ENCODE assay signal across 4 fruit fly cellular contexts in genomic region chr3L:1683091-1683490, dm6.
TF ChIP-seq lines count a peak whose summit lies in the region.

No protein-coding gene starts in this region.

- no peak for TF ChIP-seq CTCF in whole organism, embryonic (GFP tag; optimal IDR thresholded peaks at IDR 0.05; lab: Kevin White, UChicago)

TF ChIP-seq in whole organism, embryonic, 481 proteins besides CTCF, POLR2A, EP300 and RAD21 (continues in another document):
- TF ChIP-seq Dp (GFP tag; optimal IDR thresholded peaks at IDR 0.05; lab: Kevin White, UChicago) (no peak), ci (GFP tag; IDR thresholded peaks at IDR 0.05; lab: Robert Waterston, UW) (no peak), Oli (tag; optimal IDR thresholded peaks at IDR 0.05; lab: Kevin White, UChicago) (no peak), ranshi (GFP tag; IDR thresholded peaks at IDR 0.05; lab: Robert Waterston, UW) (no peak), luna (GFP tag; optimal IDR thresholded peaks at IDR 0.05; lab: Kevin White, UChicago) (no peak), ATbp (GFP tag; optimal IDR thresholded peaks at IDR 0.05; lab: Kevin White, UChicago) (no peak), D19B (GFP tag; optimal IDR thresholded peaks at IDR 0.05; lab: Kevin White, UChicago) (no peak), H2.0 (GFP tag; IDR thresholded peaks at IDR 0.05; lab: Robert Waterston, UW) (no peak), ttk (GFP tag; IDR thresholded peaks at IDR 0.05; lab: Robert Waterston, UW) (peak; percentile 21; the same call in 1 of the 2 replicates), CG18764 (GFP tag; optimal IDR thresholded peaks at IDR 0.05; lab: Kevin White, UChicago) (no peak), Gsc (GFP tag; IDR thresholded peaks at IDR 0.05; lab: Robert Waterston, UW) (peak; percentile 9; the same call in 1 of the 2 replicates), Drgx (GFP tag; IDR thresholded peaks at IDR 0.05; lab: Robert Waterston, UW) (peak; percentile 52), CG32772 (GFP tag; IDR thresholded peaks at IDR 0.05; lab: Robert Waterston, UW) (no peak), CG9215 (GFP tag; IDR thresholded peaks at IDR 0.05; lab: Robert Waterston, UW) (no peak), CG17802 (tag; optimal IDR thresholded peaks at IDR 0.05; lab: Kevin White, UChicago) (no peak), CG13424 (tag; optimal IDR thresholded peaks at IDR 0.05; lab: Kevin White, UChicago) (no peak), slp2 (GFP tag; optimal IDR thresholded peaks at IDR 0.05; lab: Kevin White, UChicago) (no peak), Dll (GFP tag; IDR thresholded peaks at IDR 0.05; lab: Robert Waterston, UW; ENCODE audit: partially characterized antibody) (no peak), her (GFP tag; optimal IDR thresholded peaks at IDR 0.05; lab: Kevin White, UChicago) (no peak), MESR4 (GFP tag; optimal IDR thresholded peaks at IDR 0.05; lab: Kevin White, UChicago) (no peak), CG7556 (GFP tag; optimal IDR thresholded peaks at IDR 0.05; lab: Kevin White, UChicago) (no peak), mam (GFP tag; optimal IDR thresholded peaks at IDR 0.05; lab: Kevin White, UChicago) (no peak), CG8359 (GFP tag; optimal IDR thresholded peaks at IDR 0.05; lab: Kevin White, UChicago; ENCODE audit: borderline replicate concordance) (no peak)

TF ChIP-seq in whole organism, prepupa, 60 proteins besides CTCF, POLR2A, EP300 and RAD21 (continues in another document):
- TF ChIP-seq Met (GFP tag; optimal IDR thresholded peaks at IDR 0.05; lab: Kevin White, UChicago) (peak; percentile 69), dac (GFP tag; optimal IDR thresholded peaks at IDR 0.05; lab: Kevin White, UChicago) (no peak), fd59A (GFP tag; optimal IDR thresholded peaks at IDR 0.05; lab: Kevin White, UChicago) (peak; percentile 66), CG34406 (GFP tag; optimal IDR thresholded peaks at IDR 0.05; lab: Kevin White, UChicago) (peak; percentile 36), Hr38 (GFP tag; optimal IDR thresholded peaks at IDR 0.05; lab: Kevin White, UChicago) (no peak), CG3919 (GFP tag; optimal IDR thresholded peaks at IDR 0.05; lab: Kevin White, UChicago) (peak; percentile 58), Hr4 (GFP tag; optimal IDR thresholded peaks at IDR 0.05; lab: Kevin White, UChicago) (peak; percentile 29), CG8119 (GFP tag; IDR thresholded peaks at IDR 0.05; lab: Robert Waterston, UW) (peak; percentile 53; the same call in 1 of the 3 replicates), achi (GFP tag; optimal IDR thresholded peaks at IDR 0.05; lab: Kevin White, UChicago) (peak; percentile 50), Hr39 (GFP tag; optimal IDR thresholded peaks at IDR 0.05; lab: Kevin White, UChicago) (peak; percentile 62), CG16779 (tag; optimal IDR thresholded peaks at IDR 0.05; lab: Kevin White, UChicago) (no peak), CG6163 (GFP tag; IDR thresholded peaks at IDR 0.05; lab: Robert Waterston, UW) (peak; percentile 87), CG15336 (GFP tag; IDR thresholded peaks at IDR 0.05; lab: Robert Waterston, UW) (no peak), CG11294 (GFP tag; IDR thresholded peaks at IDR 0.05; lab: Robert Waterston, UW) (0 out of 2 replicates have a peak, but pooled peaks have one; percentile 17), Sox14 (GFP tag; optimal IDR thresholded peaks at IDR 0.05; lab: Kevin White, UChicago) (peak; percentile 55), Sox102F (GFP tag; optimal IDR thresholded peaks at IDR 0.05; lab: Kevin White, UChicago) (peak; percentile 41), esn (GFP tag; optimal IDR thresholded peaks at IDR 0.05; lab: Kevin White, UChicago) (peak; percentile 72), Ets96B (tag; optimal IDR thresholded peaks at IDR 0.05; lab: Kevin White, UChicago) (peak; percentile 73), CG6792 (GFP tag; optimal IDR thresholded peaks at IDR 0.05; lab: Kevin White, UChicago) (peak; percentile 66), Eip78C (GFP tag; lab: Kevin White, UChicago) (peak; percentile 84), Gug (GFP tag; IDR thresholded peaks at IDR 0.05; lab: Robert Waterston, UW) (peak; percentile 46; the same call in 1 of the 2 replicates), Smox (GFP tag; optimal IDR thresholded peaks at IDR 0.05; lab: Kevin White, UChicago) (peak; percentile 63), vri (GFP tag; optimal IDR thresholded peaks at IDR 0.05; lab: Kevin White, UChicago) (peak; percentile 40)

TF ChIP-seq in whole organism, pupa, 21 proteins besides CTCF, POLR2A, EP300 and RAD21:
- TF ChIP-seq rn (GFP tag; IDR thresholded peaks at IDR 0.05; lab: Robert Waterston, UW) = no peak; the same call in 1 of the 2 replicates
- peak; percentile 82 for TF ChIP-seq CG4496 (GFP tag; IDR thresholded peaks at IDR 0.05; lab: Robert Waterston, UW)
- TF ChIP-seq Snoo (tag; optimal IDR thresholded peaks at IDR 0.05; lab: Kevin White, UChicago) = peak; percentile 17
- peak; percentile 67 for TF ChIP-seq CG15710 (tag; optimal IDR thresholded peaks at IDR 0.05; lab: Kevin White, UChicago)
- no peak for TF ChIP-seq EcR (GFP tag; optimal IDR thresholded peaks at IDR 0.05; lab: Kevin White, UChicago)
- TF ChIP-seq CG17806 (tag; optimal IDR thresholded peaks at IDR 0.05; lab: Kevin White, UChicago) = peak; percentile 64
- TF ChIP-seq Pif1B (GFP tag; optimal IDR thresholded peaks at IDR 0.05; lab: Kevin White, UChicago) = peak; percentile 68
- TF ChIP-seq CG34367 (tag; optimal IDR thresholded peaks at IDR 0.05; lab: Kevin White, UChicago) = peak; percentile 41
- peak; percentile 26 for TF ChIP-seq CG8301 (tag; optimal IDR thresholded peaks at IDR 0.05; lab: Kevin White, UChicago)
- peak; percentile 66 for TF ChIP-seq Pif1A (GFP tag; optimal IDR thresholded peaks at IDR 0.05; lab: Kevin White, UChicago)
- TF ChIP-seq D1 (tag; optimal IDR thresholded peaks at IDR 0.05; lab: Kevin White, UChicago) = no peak
- no peak for TF ChIP-seq CG13204 (GFP tag; optimal IDR thresholded peaks at IDR 0.05; lab: Kevin White, UChicago)
- peak; percentile 71; the same call in 2 of the 3 replicates for TF ChIP-seq fd96Ca (GFP tag; IDR thresholded peaks at IDR 0.05; lab: Robert Waterston, UW)
- TF ChIP-seq CG12605 (GFP tag; IDR thresholded peaks at IDR 0.05; lab: Robert Waterston, UW) = peak; percentile 77
- peak; percentile 77 for TF ChIP-seq CG8159 (tag; optimal IDR thresholded peaks at IDR 0.05; lab: Kevin White, UChicago)
- peak; percentile 44 for TF ChIP-seq gl (tag; optimal IDR thresholded peaks at IDR 0.05; lab: Kevin White, UChicago)
- TF ChIP-seq CG10348 (GFP tag; IDR thresholded peaks at IDR 0.05; lab: Robert Waterston, UW) = no peak
- 0 out of 2 replicates have a peak, but pooled peaks have one; percentile 21 for TF ChIP-seq Ets98B (GFP tag; IDR thresholded peaks at IDR 0.05; lab: Robert Waterston, UW)
- peak; percentile 57 for TF ChIP-seq CG14655 (GFP tag; optimal IDR thresholded peaks at IDR 0.05; lab: Kevin White, UChicago)
- peak; percentile 63 for TF ChIP-seq CG9948 (tag; optimal IDR thresholded peaks at IDR 0.05; lab: Kevin White, UChicago)

TF ChIP-seq in whole organism, wandering third instar larva, 38 proteins besides CTCF, POLR2A, EP300 and RAD21:
- TF ChIP-seq CG9705 (GFP tag; optimal IDR thresholded peaks at IDR 0.05; lab: Kevin White, UChicago) (peak; percentile 47), Dif (GFP tag; optimal IDR thresholded peaks at IDR 0.05; lab: Kevin White, UChicago; ENCODE audit: partially characterized antibody) (no peak), Hnf4 (GFP tag; optimal IDR thresholded peaks at IDR 0.05; lab: Kevin White, UChicago) (peak; percentile 49), dmrt93B (GFP tag; optimal IDR thresholded peaks at IDR 0.05; lab: Kevin White, UChicago) (peak; percentile 49), brk (GFP tag; optimal IDR thresholded peaks at IDR 0.05; lab: Kevin White, UChicago) (peak; percentile 5), Sp1 (GFP tag; optimal IDR thresholded peaks at IDR 0.05; lab: Kevin White, UChicago) (peak; percentile 65), woc (GFP tag; optimal IDR thresholded peaks at IDR 0.05; lab: Kevin White, UChicago) (peak; percentile 55), foxo (GFP tag; optimal IDR thresholded peaks at IDR 0.05; lab: Kevin White, UChicago) (peak in 1 of 2 experiments; percentile 76), sage (GFP tag; optimal IDR thresholded peaks at IDR 0.05; lab: Kevin White, UChicago) (peak; percentile 1), psq (GFP tag; optimal IDR thresholded peaks at IDR 0.05; lab: Kevin White, UChicago) (peak; percentile 50), Jra (GFP tag; optimal IDR thresholded peaks at IDR 0.05; lab: Kevin White, UChicago) (no peak), br (GFP tag; optimal IDR thresholded peaks at IDR 0.05; lab: Kevin White, UChicago) (peak; percentile 58), OdsH (GFP tag; optimal IDR thresholded peaks at IDR 0.05; lab: Kevin White, UChicago) (peak; percentile 55), h (GFP tag; optimal IDR thresholded peaks at IDR 0.05; lab: Kevin White, UChicago) (peak; percentile 42), CG32264 (GFP tag; optimal IDR thresholded peaks at IDR 0.05; lab: Kevin White, UChicago) (peak; percentile 77), ey (GFP tag; optimal IDR thresholded peaks at IDR 0.05; lab: Kevin White, UChicago) (peak; percentile 65), rgr (GFP tag; optimal IDR thresholded peaks at IDR 0.05; lab: Kevin White, UChicago) (peak; percentile 58), fru (GFP tag; optimal IDR thresholded peaks at IDR 0.05; lab: Kevin White, UChicago) (peak; percentile 73), HLH106 (tag; optimal IDR thresholded peaks at IDR 0.05; lab: Kevin White, UChicago) (peak; percentile 76), lola (GFP tag; optimal IDR thresholded peaks at IDR 0.05; lab: Kevin White, UChicago) (no peak), usp (GFP tag; optimal IDR thresholded peaks at IDR 0.05; lab: Kevin White, UChicago) (no peak)

Comparison
In these comparisons a context has a peak if more than half of its experiments do, and no peak if none do; other contexts are left out.
1. Of the 7 proteins assayed by ChIP-seq in both whole organism, embryonic and whole organism, prepupa: peak only in whole organism, embryonic: none; only in whole organism, prepupa: Blimp-1, Gug, Hr39 and Sox102F; in both: none; in neither: 3.